Worm (Caenorhabditis elegans) whole organism, L1 larva: Measurements from ENCODE around the gene C52B9.19.
"Not testable (repeated sequence)": the region's sequence is repeated elsewhere in the genome, so short reads cannot be mapped to it uniquely, and the experiment has no call there.

Experiments
- lin-13 ChIP-seq: fragments of 150-350 bp; optimal IDR thresholded peaks from 2 replicates; lab custom pipeline; 2014; ENCODE audit warnings: missing biosample characterization, missing genetic modification reagents, missing genetic modification characterization
- nhr-11 ChIP-seq: fragments of 150-350 bp; optimal IDR thresholded peaks from 2 replicates; lab custom pipeline; 2014; ENCODE audit warnings: missing biosample characterization, missing genetic modification characterization
- nhr-71 ChIP-seq: sonication (generic microtip); optimal IDR thresholded peaks from 2 replicates; lab custom pipeline; 2016; ENCODE audit warnings: mild to moderate bottlenecking, missing genetic modification characterization, moderate library complexity, missing compliant biosample characterization

C52B9.19 gene

ce11 chrX:4332305-4332704, 50.0 kb downstream of the C52B9.19 start, which contains the start of gene C24A8.6:
Gene C24A8.6 (minus strand): TSS chrX:4332405.
- TF ChIP-seq nhr-71 (tag; lab: Kevin White, UChicago); nhr-11; lin-13 (GFP tag; lab: Kevin White, UChicago): not testable (repeated sequence)
